Fruit fly (Drosophila melanogaster) whole organism, wandering third instar larva: ENCODE results near the gene Sur.

ENCODE experiments used
- CG32264 ChIP-seq: fragments of 200-800 bp; sonication (Bioruptor generic); optimal IDR thresholded peaks from 2 replicates; lab custom pipeline; 2016; ENCODE audit warnings: missing biosample characterization, missing genetic modification characterization
- CG9705 ChIP-seq: fragments of 200-800 bp; sonication (Bioruptor generic); optimal IDR thresholded peaks from 2 replicates; lab custom pipeline; 2018; ENCODE audit warnings: missing biosample characterization, mild to moderate bottlenecking, missing genetic modification characterization
- CrebA ChIP-seq: fragments of 200-800 bp; sonication (Bioruptor generic); optimal IDR thresholded peaks from 2 replicates; lab custom pipeline; 2016; ENCODE audit warnings: missing biosample characterization, mild to moderate bottlenecking, missing genetic modification characterization, borderline replicate concordance
- Dfd ChIP-seq: fragments of >200 bp; optimal IDR thresholded peaks from 2 replicates; lab custom pipeline; 2017; ENCODE audit warnings: missing biosample characterization, missing genetic modification characterization
- Dif ChIP-seq: fragments of 200-275, 200-300 bp; sonication (Bioruptor generic); optimal IDR thresholded peaks from 2 replicates; lab custom pipeline; 2018; ENCODE audit warnings: missing biosample characterization, missing genetic modification characterization; ENCODE audit not compliant: partially characterized antibody
- GATAd ChIP-seq: sonication (Bioruptor generic); optimal IDR thresholded peaks from 2 replicates; lab custom pipeline; 2016; ENCODE audit warnings: missing biosample characterization, missing genetic modification characterization
- HLH106 ChIP-seq: fragments of 200-800 bp; optimal IDR thresholded peaks from 3 replicates; lab custom pipeline; 2019; ENCODE audit warnings: missing biosample characterization, mild to moderate bottlenecking, missing genetic modification characterization, moderate library complexity
- Hnf4 ChIP-seq: fragments of 200-800 bp; sonication (Bioruptor generic); optimal IDR thresholded peaks from 2 replicates; lab custom pipeline; 2016; ENCODE audit warnings: missing biosample characterization, mild to moderate bottlenecking, missing genetic modification characterization
- Hr78 ChIP-seq: fragments of >200 bp; optimal IDR thresholded peaks from 2 replicates; lab custom pipeline; 2017; ENCODE audit warnings: missing biosample characterization, missing genetic modification characterization
- Hr83 ChIP-seq: fragments of 200-300 bp; sonication (Bioruptor generic); optimal IDR thresholded peaks from 2 replicates; lab custom pipeline; 2016; ENCODE audit warnings: missing biosample characterization, mild to moderate bottlenecking, missing genetic modification characterization, moderate library complexity; ENCODE audit not compliant: poor library complexity, severe bottlenecking
- Jra ChIP-seq: sonication (Bioruptor generic); optimal IDR thresholded peaks from 2 replicates; lab custom pipeline; 2016; ENCODE audit warnings: missing biosample characterization, missing genetic modification characterization
- Mio ChIP-seq: sonication (Bioruptor generic); optimal IDR thresholded peaks from 2 replicates; lab custom pipeline; 2016; ENCODE audit warnings: missing biosample characterization, missing genetic modification characterization
- Myc ChIP-seq: fragments of >200 bp; optimal IDR thresholded peaks from 2 replicates; lab custom pipeline; 2017
- N ChIP-seq: fragments of >200 bp; optimal IDR thresholded peaks from 2 replicates; lab custom pipeline; 2018; ENCODE audit warnings: missing biosample characterization, missing external identifiers, missing genetic modification characterization
- OdsH ChIP-seq: fragments of 200-800 bp; sonication (Bioruptor generic); optimal IDR thresholded peaks from 2 replicates; lab custom pipeline; 2016; ENCODE audit warnings: missing biosample characterization, mild to moderate bottlenecking, missing genetic modification characterization
- Rel ChIP-seq, 2 experiments: fragments of 200-800 bp; sonication (Bioruptor generic) in 1 of 2; optimal IDR thresholded peaks; 2 replicates in 1 of 2; 3 replicates in 1 of 2; lab custom pipeline; 2016 to 2019; ENCODE audit warnings: mild to moderate bottlenecking in 2 of 2, missing biosample characterization in 2 of 2, missing genetic modification characterization in 2 of 2, moderate library complexity in 1 of 2
- Sp1 ChIP-seq: fragments of 200-800 bp; sonication (Bioruptor generic); optimal IDR thresholded peaks from 3 replicates; lab custom pipeline; 2019; ENCODE audit warnings: missing biosample characterization, mild to moderate bottlenecking, missing genetic modification characterization, moderate library complexity
- Vsx2 ChIP-seq: fragments of 200-300, 225-300 bp; sonication (Bioruptor generic); optimal IDR thresholded peaks from 2 replicates; lab custom pipeline; 2018; ENCODE audit warnings: missing biosample characterization, missing genetic modification characterization; ENCODE audit not compliant: partially characterized antibody
- br ChIP-seq: fragments of 200-800 bp; sonication (Bioruptor generic); optimal IDR thresholded peaks from 2 replicates; lab custom pipeline; 2016; ENCODE audit warnings: missing biosample characterization, missing genetic modification characterization
- brk ChIP-seq: fragments of 200-800 bp; sonication (Bioruptor generic); optimal IDR thresholded peaks from 2 replicates; lab custom pipeline; 2016; ENCODE audit warnings: missing biosample characterization, mild to moderate bottlenecking, missing genetic modification characterization
- dl ChIP-seq, 2 experiments: fragments of 175-275, 200-275 bp in 1 of 2; fragments of 200-275 bp in 1 of 2; sonication (Bioruptor generic); optimal IDR thresholded peaks; lab custom pipeline; 2018; ENCODE audit warnings: mild to moderate bottlenecking in 2 of 2, missing biosample characterization in 2 of 2, missing genetic modification characterization in 2 of 2, moderate library complexity in 2 of 2; ENCODE audit not compliant: partially characterized antibody in 2 of 2, insufficient read depth in 1 of 2
- dmrt93B ChIP-seq: fragments of 200-800 bp; sonication (Bioruptor generic); optimal IDR thresholded peaks from 2 replicates; lab custom pipeline; 2018; ENCODE audit warnings: missing biosample characterization, mild to moderate bottlenecking, missing genetic modification characterization
- dsf ChIP-seq: sonication (Bioruptor generic); optimal IDR thresholded peaks from 2 replicates; lab custom pipeline; 2016; ENCODE audit warnings: missing biosample characterization, missing genetic modification characterization, borderline replicate concordance
- ey ChIP-seq: fragments of 200-800 bp; sonication (Bioruptor generic); optimal IDR thresholded peaks from 2 replicates; lab custom pipeline; 2016; ENCODE audit warnings: missing biosample characterization, missing genetic modification characterization
- foxo ChIP-seq, 2 experiments: fragments of 200-800 bp; sonication (Bioruptor generic); optimal IDR thresholded peaks; 2 replicates in 1 of 2; 3 replicates in 1 of 2; lab custom pipeline; 2016 to 2017; ENCODE audit warnings: missing biosample characterization in 2 of 2, missing genetic modification characterization in 2 of 2
- fru ChIP-seq: fragments of 200-800 bp; sonication (Bioruptor generic); optimal IDR thresholded peaks from 3 replicates; lab custom pipeline; 2016; ENCODE audit warnings: missing biosample characterization, mild to moderate bottlenecking, missing genetic modification characterization
- h ChIP-seq: fragments of 200-800 bp; sonication (Bioruptor generic); optimal IDR thresholded peaks from 3 replicates; lab custom pipeline; 2016; ENCODE audit warnings: missing biosample characterization, mild to moderate bottlenecking, missing genetic modification characterization
- jim ChIP-seq: fragments of 175-275, 200-325 bp; sonication (Bioruptor generic); optimal IDR thresholded peaks from 2 replicates; lab custom pipeline; 2016; ENCODE audit warnings: missing biosample characterization, mild to moderate bottlenecking, missing genetic modification characterization
- lola ChIP-seq: fragments of >200 bp; optimal IDR thresholded peaks from 2 replicates; lab custom pipeline; 2017; ENCODE audit warnings: missing biosample characterization, missing genetic modification characterization
- pan ChIP-seq: fragments of >200 bp; optimal IDR thresholded peaks from 2 replicates; lab custom pipeline; 2017
- psq ChIP-seq: fragments of 200-800 bp; sonication (Bioruptor generic); optimal IDR thresholded peaks from 3 replicates; lab custom pipeline; 2017; ENCODE audit warnings: missing biosample characterization, mild to moderate bottlenecking, missing genetic modification characterization, moderate library complexity
- sage ChIP-seq: fragments of 200-800 bp; sonication (Bioruptor generic); optimal IDR thresholded peaks from 2 replicates; lab custom pipeline; 2016; ENCODE audit warnings: missing biosample characterization, mild to moderate bottlenecking, missing genetic modification characterization
- sv ChIP-seq: fragments of 200-800 bp; sonication (Bioruptor generic); optimal IDR thresholded peaks from 3 replicates; lab custom pipeline; 2016; ENCODE audit warnings: missing biosample characterization, missing genetic modification characterization
- tai ChIP-seq: sonication (Bioruptor generic); optimal IDR thresholded peaks from 2 replicates; lab custom pipeline; 2016; ENCODE audit warnings: missing biosample characterization, missing genetic modification characterization
- usp ChIP-seq: fragments of >200 bp; optimal IDR thresholded peaks from 2 replicates; lab custom pipeline; 2017; ENCODE audit warnings: missing biosample characterization, missing genetic modification characterization
- woc ChIP-seq: sonication (Bioruptor generic); optimal IDR thresholded peaks from 2 replicates; lab custom pipeline; 2016; ENCODE audit warnings: missing biosample characterization, mild to moderate bottlenecking, missing genetic modification characterization

Gene Sur

DNA sequence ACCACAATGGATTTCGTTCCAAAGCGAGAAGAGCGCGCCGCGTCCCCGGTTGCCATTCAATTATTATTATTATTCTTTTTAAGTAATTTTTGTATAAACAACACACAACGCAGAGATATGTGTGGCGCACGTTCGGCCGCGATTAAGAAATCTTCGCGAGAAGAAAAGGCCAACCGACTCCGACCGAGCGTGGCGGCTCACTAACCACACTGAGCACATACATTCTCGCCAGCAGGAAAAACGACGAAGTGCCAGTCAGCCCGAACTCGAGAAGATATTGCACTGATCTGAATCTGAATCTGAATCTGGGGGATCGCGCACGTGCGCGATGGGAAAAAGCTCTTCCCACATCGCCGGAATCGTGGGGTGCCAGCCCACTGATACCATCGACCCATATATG lies at the start of gene Sur:
Gene Sur (minus strand): TSS at position 207 of the 400 bp plus-strand sequence.
- TF ChIP-seq Vsx2 (GFP tag; lab: Kevin White, UChicago): no peak
- no peak for TF ChIP-seq pan (lab: Kevin White, UChicago)
- no peak for TF ChIP-seq lola (GFP tag; lab: Kevin White, UChicago)
- TF ChIP-seq sv (GFP tag; lab: Kevin White, UChicago): no peak
- TF ChIP-seq brk: no peak
- no peak for TF ChIP-seq CrebA (GFP tag; lab: Kevin White, UChicago)
- no peak for TF ChIP-seq Jra
- TF ChIP-seq Dif (GFP tag; lab: Kevin White, UChicago): no peak
- no peak for TF ChIP-seq Myc
- no peak for TF ChIP-seq CG32264 (GFP tag; lab: Kevin White, UChicago)
- no peak for TF ChIP-seq Hr83 (GFP tag; lab: Kevin White, UChicago)
- TF ChIP-seq usp (GFP tag; lab: Kevin White, UChicago): no peak
- no peak for TF ChIP-seq h (GFP tag; lab: Kevin White, UChicago)
- no peak for TF ChIP-seq psq (GFP tag; lab: Kevin White, UChicago)
- no peak for TF ChIP-seq Rel (GFP tag; optimal IDR thresholded peaks at IDR 0.05; lab: Kevin White, UChicago)
- no peak for TF ChIP-seq Rel (tag; optimal IDR thresholded peaks at IDR 0.05; lab: Kevin White, UChicago)
- TF ChIP-seq CG9705: no peak
- no peak for TF ChIP-seq Hnf4 (GFP tag; lab: Kevin White, UChicago)
- TF ChIP-seq, all 38 proteins: peak for 0

DNA sequence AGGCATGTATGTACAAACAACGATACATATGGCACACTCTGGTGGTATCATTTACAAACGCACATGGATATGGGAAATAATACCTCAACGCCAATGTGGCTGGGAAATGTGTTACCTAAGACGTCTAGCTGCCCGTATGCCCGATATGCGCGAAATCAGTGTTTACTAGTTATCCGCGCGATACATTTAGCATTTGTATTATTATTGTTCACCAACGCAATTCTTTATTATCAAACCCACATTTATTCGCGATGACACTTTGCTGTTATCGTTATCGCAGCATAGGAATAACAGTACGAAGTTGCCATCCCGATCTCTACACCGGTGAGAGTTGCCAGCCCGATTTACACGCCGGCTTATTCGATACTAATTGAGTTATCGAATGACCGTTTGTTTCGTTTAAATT lies 47.9 kb upstream of the Sur start, which contains the start of gene chico:
Gene chico (minus strand): TSS at position 294 of the 406 bp plus-strand sequence.
- no peak for TF ChIP-seq Hnf4 (GFP tag; lab: Kevin White, UChicago)
- no peak for TF ChIP-seq dmrt93B (GFP tag; lab: Kevin White, UChicago)
- no peak for TF ChIP-seq sage (GFP tag; lab: Kevin White, UChicago)
- no peak for TF ChIP-seq Dfd
- TF ChIP-seq dsf (GFP tag; lab: Kevin White, UChicago): no peak
- no peak for TF ChIP-seq br (GFP tag; lab: Kevin White, UChicago)
- TF ChIP-seq OdsH (GFP tag; lab: Kevin White, UChicago): no peak
- TF ChIP-seq Jra: peak; percentile 22
- no peak for TF ChIP-seq CrebA (GFP tag; lab: Kevin White, UChicago)
- no peak for TF ChIP-seq Rel (GFP tag; optimal IDR thresholded peaks at IDR 0.05; lab: Kevin White, UChicago)
- TF ChIP-seq Rel (tag; optimal IDR thresholded peaks at IDR 0.05; lab: Kevin White, UChicago): peak; percentile 18
- no peak for TF ChIP-seq Mio (GFP tag; lab: Kevin White, UChicago)
- TF ChIP-seq Vsx2 (GFP tag; lab: Kevin White, UChicago): no peak
- TF ChIP-seq jim (GFP tag; lab: Kevin White, UChicago): no peak
- TF ChIP-seq tai (GFP tag; lab: Kevin White, UChicago): no peak
- no peak for TF ChIP-seq sv (GFP tag; lab: Kevin White, UChicago)
- peak; percentile 38 for TF ChIP-seq Myc
- TF ChIP-seq Hr78 (GFP tag; lab: Kevin White, UChicago): no peak
- TF ChIP-seq woc (GFP tag; lab: Kevin White, UChicago): no peak
- peak; percentile 4 for TF ChIP-seq Hr83 (GFP tag; lab: Kevin White, UChicago)
- TF ChIP-seq HLH106 (tag; lab: Kevin White, UChicago): no peak
- no peak for TF ChIP-seq dl (GFP tag; optimal IDR thresholded peaks at IDR 0.05; lab: Kevin White, UChicago; ENCODE audit: insufficient read depth in 1 of 2, partially characterized antibody in 2 of 2)
- no peak for TF ChIP-seq Dif (GFP tag; lab: Kevin White, UChicago)
- no peak for TF ChIP-seq N
- TF ChIP-seq lola (GFP tag; lab: Kevin White, UChicago): no peak
- TF ChIP-seq foxo (GFP tag; optimal IDR thresholded peaks at IDR 0.05; lab: Kevin White, UChicago): no peak
- TF ChIP-seq ey: no peak
- TF ChIP-seq brk: no peak
- TF ChIP-seq GATAd: no peak
- no peak for TF ChIP-seq usp (GFP tag; lab: Kevin White, UChicago)
- no peak for TF ChIP-seq Sp1
- TF ChIP-seq h (GFP tag; lab: Kevin White, UChicago): no peak
- TF ChIP-seq fru (GFP tag; lab: Kevin White, UChicago): no peak
